Fruit fly (Drosophila melanogaster): Measurements from ENCODE around the gene ChT.

ChT gene

dm6 chr3R:18670441-18671111 is 9.8 kb upstream of the ChT start (continued):
- peak; percentile 58 for TF ChIP-seq CG11504 (tag; optimal IDR thresholded peaks at IDR 0.05)
- no peak for TF ChIP-seq CG9932 (GFP tag; IDR thresholded peaks at IDR 0.05)
- TF ChIP-seq CG12219 (GFP tag; optimal IDR thresholded peaks at IDR 0.05): no peak
- no peak for TF ChIP-seq caup (GFP tag; optimal IDR thresholded peaks at IDR 0.05; ENCODE audit: severe bottlenecking)
- no peak for TF ChIP-seq CG12659 (GFP tag; optimal IDR thresholded peaks at IDR 0.05)
- TF ChIP-seq prd (optimal IDR thresholded peaks at IDR 0.05): no peak
- TF ChIP-seq prd (GFP tag; IDR thresholded peaks at IDR 0.05): peak; percentile 51
- TF ChIP-seq ato (GFP tag; IDR thresholded peaks at IDR 0.05; ENCODE audit: partially characterized antibody): no peak
- TF ChIP-seq CG14050 (GFP tag; IDR thresholded peaks at IDR 0.05): no peak
- no peak for TF ChIP-seq insv (GFP tag; optimal IDR thresholded peaks at IDR 0.05)
- peak; percentile 8 for TF ChIP-seq CG12942 (GFP tag; optimal IDR thresholded peaks at IDR 0.05)
- TF ChIP-seq trh (GFP tag; optimal IDR thresholded peaks at IDR 0.05): no peak
- no peak for TF ChIP-seq CG7963 (GFP tag; IDR thresholded peaks at IDR 0.05; ENCODE audit: partially characterized antibody)
- TF ChIP-seq gfzf (GFP tag; optimal IDR thresholded peaks at IDR 0.05): no peak
- no peak for TF ChIP-seq CG6654 (GFP tag; optimal IDR thresholded peaks at IDR 0.05)
- TF ChIP-seq CG8944 (GFP tag; optimal IDR thresholded peaks at IDR 0.05): no peak
- no peak for TF ChIP-seq zf30C (GFP tag; optimal IDR thresholded peaks at IDR 0.05)
- TF ChIP-seq crp (GFP tag; optimal IDR thresholded peaks at IDR 0.05): no peak
- TF ChIP-seq CG12769 (tag; optimal IDR thresholded peaks at IDR 0.05): no peak
- peak; percentile 64 for TF ChIP-seq CG13296 (GFP tag; optimal IDR thresholded peaks at IDR 0.05)
- peak; percentile 27 for TF ChIP-seq slp2 (GFP tag; optimal IDR thresholded peaks at IDR 0.05)
- peak; percentile 5 for TF ChIP-seq tin (GFP tag; optimal IDR thresholded peaks at IDR 0.05)
- peak; percentile 38 for TF ChIP-seq CG4424 (GFP tag; optimal IDR thresholded peaks at IDR 0.05)
- TF ChIP-seq Aef1 (GFP tag; IDR thresholded peaks at IDR 0.05): peak; percentile 29; the same call in 1 of the 3 replicates
- TF ChIP-seq Elba2 (GFP tag; optimal IDR thresholded peaks at IDR 0.05): no peak
- TF ChIP-seq klu (GFP tag; IDR thresholded peaks at IDR 0.05): peak; percentile 20; the same call in 1 of the 2 replicates
- TF ChIP-seq NfI (GFP tag; optimal IDR thresholded peaks at IDR 0.05): peak; percentile 14
- TF ChIP-seq run (tag; optimal IDR thresholded peaks at IDR 0.05): peak; percentile 33
- peak; percentile 27 for TF ChIP-seq Xbp1 (GFP tag; optimal IDR thresholded peaks at IDR 0.05)
- no peak for TF ChIP-seq CG17802 (tag; optimal IDR thresholded peaks at IDR 0.05)
- peak; percentile 42 for TF ChIP-seq Fer3 (tag; optimal IDR thresholded peaks at IDR 0.05)
- no peak for TF ChIP-seq CG18011 (GFP tag; optimal IDR thresholded peaks at IDR 0.05)
- TF ChIP-seq tll (GFP tag; optimal IDR thresholded peaks at IDR 0.05): no peak
- peak in 1 of 3 experiments; percentile 67 for TF ChIP-seq lola (GFP tag; optimal IDR thresholded peaks at IDR 0.05)
- TF ChIP-seq CG4617 (GFP tag; optimal IDR thresholded peaks at IDR 0.05; ENCODE audit: borderline replicate concordance): no peak
- no peak for TF ChIP-seq luna (GFP tag; optimal IDR thresholded peaks at IDR 0.05)
- no peak for TF ChIP-seq stc (GFP tag; IDR thresholded peaks at IDR 0.05)
- no peak for TF ChIP-seq Neu2 (GFP tag; optimal IDR thresholded peaks at IDR 0.05; ENCODE audit: borderline replicate concordance)
- TF ChIP-seq zen2 (GFP tag; IDR thresholded peaks at IDR 0.05; ENCODE audit: partially characterized antibody): no peak
- 0 out of 2 replicates have a peak, but pooled peaks have one; percentile 20 for TF ChIP-seq esg (GFP tag; conservative IDR thresholded peaks at IDR 0.05)
- TF ChIP-seq H15 (GFP tag; IDR thresholded peaks at IDR 0.05): no peak
- TF ChIP-seq H2.0 (GFP tag; IDR thresholded peaks at IDR 0.05): no peak
- TF ChIP-seq Mad (GFP tag; optimal IDR thresholded peaks at IDR 0.05): no peak
- no peak for TF ChIP-seq CG6854 (GFP tag; optimal IDR thresholded peaks at IDR 0.05)
- TF ChIP-seq fd96Cb (tag; optimal IDR thresholded peaks at IDR 0.05): peak; percentile 54
- TF ChIP-seq CG6689 (GFP tag; IDR thresholded peaks at IDR 0.05): peak; percentile 27; the same call in 1 of the 2 replicates
- no peak for TF ChIP-seq slbo (GFP tag; IDR thresholded peaks at IDR 0.05)
- no peak for TF ChIP-seq cad (GFP tag; optimal IDR thresholded peaks at IDR 0.05)
